Fruit fly (Drosophila melanogaster) whole organism: Measurements from ENCODE around the gene CG7362.
A peak's percentile ranks its signal among the peaks of the same experiment; 100 is the strongest.

Source experiments
- CG8478 ChIP-seq: fragments of >200 bp; optimal IDR thresholded peaks from 2 replicates; lab custom pipeline; 2018; ENCODE audit warnings: inconsistent platforms
- Dll ChIP-seq: fragments of >200 bp; optimal IDR thresholded peaks from 2 replicates; lab custom pipeline; 2017
- EcR ChIP-seq, 2 experiments: fragments of >200 bp; optimal IDR thresholded peaks; 2 replicates each; lab custom pipeline; 2017; ENCODE audit warnings: missing biosample characterization in 2 of 2, missing genetic modification characterization in 2 of 2, missing genetic modification reagents in 2 of 2
- pan ChIP-seq: fragments of >200 bp; optimal IDR thresholded peaks from 2 replicates; lab custom pipeline; 2017
- psq ChIP-seq: fragments of >200 bp; optimal IDR thresholded peaks from 2 replicates; lab custom pipeline; 2017
- usp ChIP-seq: fragments of >200 bp; optimal IDR thresholded peaks from 2 replicates; lab custom pipeline; 2017; ENCODE audit warnings: missing biosample characterization, missing genetic modification characterization, mixed read lengths

Gene CG7362

DNA sequence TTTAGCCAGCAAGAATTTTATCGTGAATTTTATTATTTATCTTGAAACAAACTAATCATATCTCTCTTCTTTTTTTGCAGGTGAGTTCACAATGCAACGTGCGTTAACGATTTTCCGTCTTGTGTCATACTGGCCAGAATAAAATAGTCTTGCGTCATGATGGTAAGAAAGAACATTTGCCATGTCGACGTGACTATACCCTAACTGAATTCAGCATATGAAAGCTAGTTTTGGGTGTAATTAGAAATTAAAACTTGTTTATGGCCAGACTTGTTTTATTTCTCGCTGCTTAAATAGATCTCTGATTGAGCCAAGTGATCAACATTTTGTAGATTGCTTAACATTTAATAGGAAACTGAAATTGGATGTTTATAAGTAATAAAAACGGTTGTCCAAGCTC lies 9.9 kb upstream of the CG7362 start:
- TF ChIP-seq EcR (GFP tag; optimal IDR thresholded peaks at IDR 0.05; lab: Kevin White, UChicago) (no peak), pan (no peak), CG8478 (lab: Kevin White, UChicago) (no peak)

DNA sequence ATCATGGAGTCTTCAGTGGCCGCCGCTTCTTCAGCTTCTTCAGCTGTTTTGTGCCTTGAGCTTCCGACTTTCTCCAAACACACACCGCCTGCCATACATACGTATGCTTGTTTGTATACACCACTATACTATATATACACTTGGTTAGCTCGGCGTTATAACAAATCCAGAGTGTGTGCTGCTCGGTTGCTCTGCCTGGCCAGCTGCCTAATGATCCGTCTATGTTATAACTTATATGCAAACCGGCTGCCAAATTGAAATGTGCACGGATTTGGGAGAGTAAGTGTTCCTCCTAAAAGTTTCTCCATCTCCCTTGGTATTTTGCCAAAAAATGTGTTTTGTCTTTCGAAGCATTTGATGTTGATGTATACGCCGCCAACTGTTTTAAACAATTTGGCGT lies 9.2 kb upstream of the CG7362 start:
- TF ChIP-seq usp (no peak), psq (lab: Kevin White, UChicago) (no peak), pan (no peak), CG8478 (lab: Kevin White, UChicago) (no peak)

DNA sequence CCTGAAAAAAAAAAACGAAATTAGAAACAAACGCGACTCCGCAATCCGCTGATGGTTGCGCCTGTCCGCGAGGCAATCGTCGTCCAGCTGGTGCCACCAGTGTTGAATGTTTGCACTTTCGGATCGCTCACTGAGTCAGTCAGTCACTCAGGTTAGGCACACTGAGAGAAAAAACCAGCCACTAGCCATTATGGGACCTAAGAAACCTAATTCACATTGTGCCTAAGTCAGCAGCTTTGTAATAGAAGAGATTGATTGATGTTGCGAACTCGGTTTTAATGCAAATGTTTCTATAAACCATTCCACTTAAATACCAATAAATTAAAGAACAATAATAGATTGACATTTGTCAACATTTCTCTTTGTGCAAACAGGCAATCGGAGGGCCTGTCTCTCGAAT lies 6.8 kb upstream of the CG7362 start:
- no peak for TF ChIP-seq pan
- TF ChIP-seq EcR (GFP tag; optimal IDR thresholded peaks at IDR 0.05; lab: Kevin White, UChicago), result no peak
- TF ChIP-seq Dll (lab: Kevin White, UChicago), result no peak
- TF ChIP-seq psq (lab: Kevin White, UChicago), result no peak
- TF ChIP-seq CG8478 (lab: Kevin White, UChicago), result no peak
- TF ChIP-seq usp, result no peak

DNA sequence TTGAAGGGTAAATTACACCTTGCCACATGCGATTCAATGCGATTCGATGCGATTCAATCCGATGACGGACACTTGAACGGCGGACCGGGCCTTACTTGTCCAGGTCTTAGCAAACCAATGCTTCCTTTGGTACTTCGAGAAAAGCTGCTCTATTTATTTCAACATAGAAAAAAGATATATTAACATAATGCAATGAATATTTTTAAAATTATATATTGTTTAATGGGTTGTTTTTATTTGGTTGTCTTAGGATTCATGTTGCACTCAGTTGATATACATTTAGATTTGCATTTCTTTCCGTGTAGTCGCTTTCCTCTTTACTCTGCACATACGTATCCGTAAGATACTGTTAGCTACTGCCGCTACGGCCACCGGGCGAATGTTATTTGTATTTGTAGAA lies 4.1 kb upstream of the CG7362 start:
- TF ChIP-seq usp (no peak), Dll (lab: Kevin White, UChicago) (no peak), CG8478 (lab: Kevin White, UChicago) (no peak), psq (lab: Kevin White, UChicago) (no peak)

DNA sequence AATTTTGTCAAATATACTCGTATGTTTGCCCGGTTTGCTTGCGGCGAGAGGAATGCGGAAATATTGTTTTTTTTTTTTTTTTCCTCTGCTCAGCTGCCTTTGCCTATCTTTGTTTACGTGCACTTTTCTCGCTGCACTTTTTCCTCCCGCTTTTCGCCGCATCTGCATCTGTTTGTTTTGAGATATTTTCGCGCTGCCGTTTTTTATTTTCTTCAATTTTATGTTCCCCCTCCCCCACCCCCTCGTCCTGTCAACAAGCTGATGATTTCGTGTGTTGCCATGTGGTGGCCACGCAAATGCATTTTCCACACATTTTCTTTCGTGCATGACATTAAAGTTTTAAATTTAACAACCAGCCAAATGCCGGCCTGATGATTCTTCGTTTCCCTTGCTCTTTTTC lies 1.8 kb upstream of the CG7362 start:
- TF ChIP-seq pan (no peak), psq (lab: Kevin White, UChicago) (no peak), Dll (lab: Kevin White, UChicago) (no peak), usp (no peak), EcR (GFP tag; optimal IDR thresholded peaks at IDR 0.05; lab: Kevin White, UChicago) (no peak), CG8478 (lab: Kevin White, UChicago) (no peak)

DNA sequence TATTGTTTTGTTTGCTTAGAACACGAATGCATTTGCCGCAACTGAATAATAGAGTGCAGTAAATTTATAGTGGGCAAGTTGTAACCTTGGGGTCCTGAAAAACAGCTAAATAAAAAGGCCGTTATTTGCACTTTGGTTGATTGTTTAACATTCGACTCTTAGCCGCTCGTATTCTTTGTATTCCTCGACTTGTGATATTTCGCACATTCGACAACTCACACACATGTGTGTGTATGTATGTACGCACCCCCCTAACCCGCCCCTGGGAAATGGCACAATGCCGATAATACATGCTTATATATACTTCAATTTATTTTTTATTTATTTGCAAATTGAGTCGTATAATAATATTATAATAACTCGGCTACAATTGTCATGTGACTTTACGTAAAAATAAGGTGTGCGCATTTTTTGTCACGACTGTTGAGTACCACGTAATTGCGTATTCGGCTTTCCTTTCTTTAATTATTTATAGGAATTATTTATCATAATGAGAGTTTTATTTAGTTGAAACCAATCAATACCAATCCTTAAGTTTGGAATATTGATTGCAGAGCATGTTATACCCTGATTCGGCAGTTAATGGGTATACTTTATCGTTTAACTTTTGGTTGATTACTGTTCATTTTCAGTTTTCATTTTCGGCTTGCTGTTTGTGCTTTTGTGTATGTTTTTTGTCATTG lies 687 bp upstream of the CG7362 start:
- no peak for TF ChIP-seq EcR (GFP tag; optimal IDR thresholded peaks at IDR 0.05; lab: Kevin White, UChicago)
- TF ChIP-seq Dll (lab: Kevin White, UChicago), result no peak
- TF ChIP-seq usp, result no peak
- peak; percentile 83 for TF ChIP-seq pan
- TF ChIP-seq psq (lab: Kevin White, UChicago), result no peak
- TF ChIP-seq CG8478 (lab: Kevin White, UChicago), result no peak

DNA sequence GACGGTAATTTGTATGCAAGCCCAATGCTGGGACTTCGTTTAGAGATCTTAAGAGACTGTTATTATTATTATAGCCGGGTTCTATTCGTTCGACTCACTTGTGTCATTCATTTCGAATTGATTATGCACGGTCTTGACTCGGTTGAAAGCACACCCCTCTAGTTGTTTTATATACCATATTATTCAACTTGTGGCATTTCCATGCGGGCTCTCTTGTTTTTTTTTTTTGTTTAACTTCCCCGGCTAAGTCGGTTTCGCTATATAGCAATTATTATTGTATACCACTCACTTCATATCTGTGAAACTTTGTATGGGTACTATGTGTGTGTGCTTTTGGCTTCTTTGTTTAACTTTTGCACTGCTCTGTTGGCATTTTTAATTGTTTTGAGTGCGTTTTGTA lies 3.2 kb downstream of the CG7362 start, which contains the start of gene smp-30:
smp-30 (minus strand) TSS at position 224 of the 400 bp plus-strand sequence.
- TF ChIP-seq Dll (lab: Kevin White, UChicago) (no peak), pan (no peak), psq (lab: Kevin White, UChicago) (no peak), CG8478 (lab: Kevin White, UChicago) (no peak), usp (no peak), EcR (GFP tag; optimal IDR thresholded peaks at IDR 0.05; lab: Kevin White, UChicago) (no peak)

DNA sequence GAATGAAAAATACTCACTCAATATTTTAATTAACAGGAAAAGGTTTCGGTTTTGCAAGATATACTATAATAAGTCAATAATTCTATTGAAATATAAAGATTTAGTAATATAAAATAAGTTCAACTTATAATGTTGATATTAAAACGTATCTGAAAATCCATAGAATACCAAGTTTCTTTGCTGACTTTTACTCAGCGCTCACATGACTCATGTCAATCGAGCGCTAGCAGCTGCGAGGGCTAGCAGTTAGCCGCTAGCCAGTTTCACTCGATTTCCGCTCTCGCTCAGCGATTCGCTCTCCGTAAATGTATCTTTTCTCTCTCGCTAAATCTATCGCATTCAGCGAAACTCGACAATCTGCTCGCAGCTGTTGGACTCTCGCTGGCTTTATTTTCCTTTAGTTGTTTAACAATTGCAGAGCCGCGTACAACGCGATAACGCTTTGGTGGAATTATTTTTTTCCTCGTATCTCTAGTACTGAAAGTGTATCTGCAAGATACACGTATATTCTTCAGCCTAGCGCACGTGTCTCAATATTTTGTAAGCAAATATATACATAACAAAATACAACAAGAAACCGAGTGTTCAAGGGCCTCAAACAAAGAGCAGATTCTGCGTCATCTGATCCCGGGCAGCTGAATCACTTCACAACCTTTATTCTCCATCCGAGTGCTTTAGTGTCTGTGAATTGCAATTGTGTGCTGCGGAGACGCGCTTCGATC lies 5.0 kb downstream of the CG7362 start:
- no peak for TF ChIP-seq pan
- no peak for TF ChIP-seq EcR (GFP tag; optimal IDR thresholded peaks at IDR 0.05; lab: Kevin White, UChicago)
- TF ChIP-seq psq (lab: Kevin White, UChicago), result no peak
- no peak for TF ChIP-seq CG8478 (lab: Kevin White, UChicago)
- no peak for TF ChIP-seq Dll (lab: Kevin White, UChicago)
- TF ChIP-seq usp, result no peak

DNA sequence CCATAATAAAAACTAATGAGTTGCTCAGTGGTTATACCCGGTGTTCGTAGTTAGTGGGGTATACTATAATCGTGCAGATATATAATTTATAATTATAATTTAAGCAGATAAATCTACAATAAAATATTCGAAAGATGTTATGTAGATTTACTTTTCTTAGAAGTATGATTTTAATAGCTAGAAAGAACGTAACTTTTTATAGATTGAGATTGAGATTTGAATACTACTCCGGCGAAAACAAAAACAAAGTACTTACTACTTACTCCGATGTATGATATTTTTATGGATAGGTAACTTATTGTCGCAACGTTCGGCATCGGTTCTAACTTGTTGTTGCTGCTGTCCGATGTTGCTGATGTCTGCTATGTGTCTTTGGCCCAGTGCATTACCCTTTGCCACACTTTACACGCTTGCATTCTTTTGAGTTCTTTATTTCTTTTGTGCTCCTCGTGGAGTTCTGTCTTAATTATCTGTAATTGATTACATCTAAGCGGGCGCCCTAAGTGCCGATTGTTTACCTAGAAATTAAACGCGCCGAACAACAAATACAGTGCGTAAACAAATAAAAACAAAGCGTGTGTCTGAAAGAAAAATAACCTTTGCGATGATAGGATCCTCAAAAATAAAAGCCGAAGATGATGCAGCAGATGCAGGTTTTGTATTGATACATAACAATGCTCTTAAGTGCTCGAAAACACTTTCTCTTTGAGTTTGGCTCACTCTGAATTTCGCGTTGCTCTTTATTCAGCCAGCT lies 5.8 kb downstream of the CG7362 start:
- TF ChIP-seq psq (lab: Kevin White, UChicago) (no peak), EcR (GFP tag; optimal IDR thresholded peaks at IDR 0.05; lab: Kevin White, UChicago) (peak in 1 of 2 experiments; percentile 20)

DNA sequence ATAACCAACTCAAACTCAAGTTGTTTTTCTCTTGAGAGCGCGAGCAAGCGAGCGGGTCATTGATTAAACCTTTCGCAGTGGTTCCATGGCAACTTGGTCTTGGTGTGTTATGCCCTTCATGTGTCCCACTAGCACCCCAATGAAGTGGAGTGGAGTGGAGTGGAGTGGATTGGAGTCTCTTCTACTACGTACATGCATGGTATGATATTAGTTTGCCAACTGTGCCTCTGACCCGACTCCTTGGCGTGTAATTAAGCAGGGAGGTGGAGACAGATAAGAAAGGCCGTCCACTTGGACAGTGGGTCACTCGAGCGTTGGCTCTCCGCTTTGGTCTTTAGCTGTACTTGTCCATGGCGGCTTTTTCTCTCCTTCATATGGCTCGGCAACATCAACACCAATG lies 6.3 kb downstream of the CG7362 start:
- TF ChIP-seq pan, result no peak
- TF ChIP-seq psq (lab: Kevin White, UChicago), result no peak
- TF ChIP-seq usp, result no peak
- TF ChIP-seq EcR (GFP tag; optimal IDR thresholded peaks at IDR 0.05; lab: Kevin White, UChicago), result no peak
- TF ChIP-seq Dll (lab: Kevin White, UChicago), result no peak
- no peak for TF ChIP-seq CG8478 (lab: Kevin White, UChicago)

DNA sequence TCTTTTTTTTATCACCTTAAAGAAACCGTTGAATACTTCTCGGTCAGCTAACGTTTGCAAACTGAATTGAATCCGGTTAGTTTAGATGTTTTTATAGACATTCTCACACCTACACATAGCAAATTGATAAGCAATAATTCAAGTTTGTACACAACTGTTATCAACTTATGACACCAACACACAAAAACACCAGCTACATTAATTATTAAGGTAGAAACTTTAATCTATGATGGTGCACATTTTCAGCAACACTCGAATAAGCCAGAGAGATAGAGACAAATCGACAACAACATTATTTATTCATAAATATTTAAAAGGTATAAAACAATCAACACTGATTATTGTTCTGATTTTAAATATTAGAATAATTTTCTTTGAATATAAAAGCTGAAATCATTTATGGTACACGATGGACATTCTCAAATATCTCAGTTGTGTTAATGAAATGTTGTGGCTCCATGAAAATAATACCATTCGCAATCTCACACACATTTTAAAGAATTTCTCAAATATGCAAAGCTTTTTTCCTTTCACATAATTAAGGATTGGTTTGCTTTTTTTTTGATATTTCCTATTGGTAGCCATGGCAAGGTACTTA lies 6.9 kb downstream of the CG7362 start:
- no peak for TF ChIP-seq psq (lab: Kevin White, UChicago)
- TF ChIP-seq Dll (lab: Kevin White, UChicago), result no peak
- TF ChIP-seq CG8478 (lab: Kevin White, UChicago), result no peak
- TF ChIP-seq pan, result no peak
